Worm (Caenorhabditis elegans) whole organism, early embryonic: ENCODE results near the gene kreg-1.

Experiments used
- B0310.2 ChIP-seq: sonication (generic microtip); optimal IDR thresholded peaks from 2 replicates; lab custom pipeline; 2016; ENCODE audit warnings: mild to moderate bottlenecking, missing genetic modification characterization, missing compliant biosample characterization
- F13C5.2 ChIP-seq: sonication (generic microtip); optimal IDR thresholded peaks from 2 replicates; lab custom pipeline; 2017; ENCODE audit warnings: mild to moderate bottlenecking, missing genetic modification characterization, inconsistent platforms, missing compliant biosample characterization
- aly-1 ChIP-seq: sonication (generic microtip); optimal IDR thresholded peaks from 2 replicates; lab custom pipeline; 2016; ENCODE audit warnings: missing genetic modification characterization, missing compliant biosample characterization
- ama-1 ChIP-seq: fragments of 150-350 bp; optimal IDR thresholded peaks from 2 replicates; lab custom pipeline; 2014
- ceh-13 ChIP-seq: fragments of 200-800 bp; sonication (Bioruptor generic); optimal IDR thresholded peaks from 2 replicates; lab custom pipeline; 2018; ENCODE audit warnings: mild to moderate bottlenecking, missing genetic modification characterization, missing compliant biosample characterization
- ceh-36 ChIP-seq: sonication (generic microtip); optimal IDR thresholded peaks from 2 replicates; lab custom pipeline; 2016; ENCODE audit warnings: missing genetic modification characterization, inconsistent platforms, missing compliant biosample characterization
- ets-7 ChIP-seq: sonication (generic microtip); optimal IDR thresholded peaks from 2 replicates; lab custom pipeline; 2016; ENCODE audit warnings: missing genotype, missing genetic modification characterization, missing compliant biosample characterization
- flt-1 ChIP-seq: fragments of 200-800 bp; sonication (Bioruptor generic); IDR thresholded peaks from 2 replicates; pipeline ENCODE4 v1.3.6; 2022; ENCODE audit warnings: missing genetic modification characterization, missing compliant biosample characterization
- hmbx-1 ChIP-seq: sonication (generic microtip); optimal IDR thresholded peaks from 2 replicates; lab custom pipeline; 2016; ENCODE audit warnings: mild to moderate bottlenecking, missing genetic modification characterization, missing compliant biosample characterization
- hmg-4 ChIP-seq: fragments of 200-800 bp; sonication (Bioruptor generic); optimal IDR thresholded peaks from 2 replicates; lab custom pipeline; 2018; ENCODE audit warnings: mild to moderate bottlenecking, missing genetic modification characterization, missing compliant biosample characterization
- hnd-1 ChIP-seq: sonication (generic microtip); optimal IDR thresholded peaks from 2 replicates; lab custom pipeline; 2016; ENCODE audit warnings: missing genetic modification characterization, missing compliant biosample characterization
- pes-1 ChIP-seq: fragments of 200-800 bp; sonication (Bioruptor generic); IDR thresholded peaks from 2 replicates; pipeline ENCODE4 v1.3.6; 2022; ENCODE audit warnings: missing genetic modification reagents, missing genetic modification characterization, missing compliant biosample characterization
- scrt-1 ChIP-seq: fragments of 200-800 bp; sonication (Bioruptor generic); IDR thresholded peaks from 2 replicates; pipeline ENCODE4 v1.3.6; 2022; ENCODE audit warnings: missing genetic modification characterization, missing compliant biosample characterization
- sea-1 ChIP-seq: fragments of 200-800 bp; sonication (Bioruptor generic); conservative IDR thresholded peaks from 2 replicates; pipeline ENCODE4 v1.3.6; 2022; ENCODE audit warnings: missing genetic modification characterization, missing compliant biosample characterization
- tbx-11 ChIP-seq: fragments of 200-800 bp; sonication (Bioruptor generic); IDR thresholded peaks from 2 replicates; pipeline ENCODE4 v1.3.6; 2022; ENCODE audit warnings: missing genetic modification characterization, missing compliant biosample characterization
- tbx-37 ChIP-seq: fragments of 200-800 bp; sonication (Bioruptor generic); conservative IDR thresholded peaks from 2 replicates; pipeline ENCODE4 v1.3.6; 2022; ENCODE audit warnings: missing genetic modification reagents, missing genetic modification characterization, missing compliant biosample characterization
- tra-4 ChIP-seq: sonication (generic microtip); optimal IDR thresholded peaks from 2 replicates; lab custom pipeline; 2017; ENCODE audit warnings: missing genetic modification characterization, missing compliant biosample characterization

The kreg-1 gene

DNA sequence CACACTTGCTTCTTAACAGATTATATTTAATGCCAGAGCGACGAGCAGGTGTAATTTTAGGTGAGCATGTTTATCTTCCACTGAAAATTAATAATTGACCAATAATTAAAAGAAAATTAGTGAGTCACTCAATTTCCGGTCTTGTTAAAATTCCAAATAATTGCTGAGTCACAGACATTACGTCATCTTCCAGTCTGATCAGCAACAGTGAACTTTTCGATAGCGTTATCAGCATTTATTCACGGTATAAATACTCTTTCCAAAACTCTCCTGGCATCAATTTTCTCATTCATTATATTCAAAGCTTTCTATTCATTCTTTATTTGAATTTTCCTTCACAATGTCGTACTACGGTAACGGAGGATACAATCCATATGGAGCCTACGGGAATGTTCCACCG lies at the start of gene kreg-1:
kreg-1 (plus strand) TSS at position 341 of the 400 bp plus-strand sequence.
- no peak for TF ChIP-seq ceh-13 (GFP tag; lab: Kevin White, UChicago)
- TF ChIP-seq pes-1 (GFP tag; lab: Robert Waterston, UW): no peak
- no peak for TF ChIP-seq B0310.2 (tag; lab: Kevin White, UChicago)
- no peak for TF ChIP-seq ceh-36 (tag; lab: Kevin White, UChicago)
- TF ChIP-seq flt-1: no peak
- TF ChIP-seq scrt-1: no peak
- no peak for TF ChIP-seq tbx-11 (GFP tag; lab: Robert Waterston, UW)
- TF ChIP-seq tbx-37 (GFP tag; lab: Robert Waterston, UW): no peak
- TF ChIP-seq aly-1 (tag; lab: Kevin White, UChicago): no peak
- TF ChIP-seq F13C5.2: no peak
- TF ChIP-seq sea-1: no peak

DNA sequence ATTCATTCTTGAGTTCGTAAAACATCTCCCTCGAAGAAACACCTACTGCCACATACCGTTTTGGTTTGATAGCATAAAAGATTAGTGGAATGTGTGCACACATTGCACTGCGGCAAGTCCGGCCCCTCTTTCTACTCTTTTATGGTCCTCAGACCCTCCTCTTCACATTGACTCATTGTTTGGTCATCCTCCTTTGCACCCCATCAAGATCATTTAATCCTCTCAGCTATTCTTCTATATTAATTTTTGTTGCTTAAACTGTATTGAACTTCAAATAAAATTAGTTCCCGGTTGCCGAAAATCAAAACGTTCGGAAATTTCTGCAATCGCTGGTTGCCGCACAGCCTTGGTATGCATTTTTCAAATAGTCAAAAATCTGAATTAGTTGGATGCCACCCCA lies 49.2 kb upstream of the kreg-1 start, which contains the start of gene rig-1:
rig-1 (plus strand) TSS at position 301 of the 400 bp plus-strand sequence.
- TF ChIP-seq tra-4 (tag; lab: Kevin White, UChicago) (no peak), hmg-4 (GFP tag; lab: Kevin White, UChicago) (no peak), ets-7 (tag; lab: Kevin White, UChicago) (no peak), B0310.2 (tag; lab: Kevin White, UChicago) (no peak), sea-1 (no peak)

- TF ChIP-seq F13C5.2 (no peak), ets-7 (tag; lab: Kevin White, UChicago) (no peak), pes-1 (GFP tag; lab: Robert Waterston, UW) (no peak), hmbx-1 (tag; lab: Kevin White, UChicago) (no peak), B0310.2 (tag; lab: Kevin White, UChicago) (no peak), sea-1 (no peak), aly-1 (tag; lab: Kevin White, UChicago) (no peak), tbx-37 (GFP tag; lab: Robert Waterston, UW) (no peak), hnd-1 (tag; lab: Kevin White, UChicago) (no peak), scrt-1 (no peak)
Observed at ce11 chrX:8660909-8661308, 48.7 kb upstream of the kreg-1 start.

ce11 chrX:8662452-8662851 lies 47.1 kb upstream of the kreg-1 start:
- TF ChIP-seq tra-4 (tag; lab: Kevin White, UChicago): no peak

DNA sequence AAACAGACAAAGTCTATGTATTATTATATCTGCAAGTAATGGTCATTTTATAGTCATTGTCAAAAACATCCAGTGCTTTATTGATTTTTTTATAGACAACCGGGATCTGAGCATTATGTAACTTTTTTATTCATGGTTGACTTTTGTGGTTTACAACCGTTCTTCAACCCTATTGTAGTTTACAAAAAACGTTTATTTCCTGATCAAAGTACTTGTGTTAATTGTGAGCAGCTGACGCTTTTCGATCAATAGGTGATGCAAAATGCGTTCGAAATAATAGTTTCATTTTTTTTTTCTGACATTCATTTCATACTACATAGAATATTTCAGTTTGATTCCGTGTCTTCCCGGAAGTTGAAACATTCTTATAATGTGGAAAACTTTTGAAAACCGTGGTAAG lies 36.8 kb upstream of the kreg-1 start, which contains the start of the genes K09E2.2 and K09E2.3:
K09E2.2 (plus strand) TSS at position 301 of the 400 bp plus-strand sequence.
K09E2.3 (plus strand) TSS at position 325 of the 400 bp plus-strand sequence.
- TF ChIP-seq pes-1 (GFP tag; lab: Robert Waterston, UW): no peak
- TF ChIP-seq ets-7 (tag; lab: Kevin White, UChicago): no peak
- TF ChIP-seq sea-1: no peak
- TF ChIP-seq tbx-11 (GFP tag; lab: Robert Waterston, UW): no peak
- no peak for TF ChIP-seq hmg-4 (GFP tag; lab: Kevin White, UChicago)
- no peak for TF ChIP-seq ama-1 (lab: Kevin White, UChicago)
- TF ChIP-seq hnd-1 (tag; lab: Kevin White, UChicago): no peak
- TF ChIP-seq ceh-13 (GFP tag; lab: Kevin White, UChicago): no peak
- no peak for TF ChIP-seq tra-4 (tag; lab: Kevin White, UChicago)
- TF ChIP-seq B0310.2 (tag; lab: Kevin White, UChicago): no peak
- no peak for TF ChIP-seq hmbx-1 (tag; lab: Kevin White, UChicago)
- no peak for TF ChIP-seq scrt-1
- TF ChIP-seq F13C5.2: no peak
- no peak for TF ChIP-seq ceh-36 (tag; lab: Kevin White, UChicago)
- no peak for TF ChIP-seq tbx-37 (GFP tag; lab: Robert Waterston, UW)
- TF ChIP-seq flt-1: no peak
- TF ChIP-seq aly-1 (tag; lab: Kevin White, UChicago): no peak

- TF ChIP-seq tbx-11 (GFP tag; lab: Robert Waterston, UW) (no peak), tbx-37 (GFP tag; lab: Robert Waterston, UW) (no peak), ama-1 (lab: Kevin White, UChicago) (no peak), scrt-1 (no peak)
Observed at ce11 chrX:8674514-8674913, 35.0 kb upstream of the kreg-1 start.

ce11 chrX:8675151-8675550 lies 34.4 kb upstream of the kreg-1 start:
- TF ChIP-seq aly-1 (tag; lab: Kevin White, UChicago): no peak
- no peak for TF ChIP-seq hnd-1 (tag; lab: Kevin White, UChicago)
- no peak for TF ChIP-seq scrt-1
- no peak for TF ChIP-seq ceh-36 (tag; lab: Kevin White, UChicago)

DNA sequence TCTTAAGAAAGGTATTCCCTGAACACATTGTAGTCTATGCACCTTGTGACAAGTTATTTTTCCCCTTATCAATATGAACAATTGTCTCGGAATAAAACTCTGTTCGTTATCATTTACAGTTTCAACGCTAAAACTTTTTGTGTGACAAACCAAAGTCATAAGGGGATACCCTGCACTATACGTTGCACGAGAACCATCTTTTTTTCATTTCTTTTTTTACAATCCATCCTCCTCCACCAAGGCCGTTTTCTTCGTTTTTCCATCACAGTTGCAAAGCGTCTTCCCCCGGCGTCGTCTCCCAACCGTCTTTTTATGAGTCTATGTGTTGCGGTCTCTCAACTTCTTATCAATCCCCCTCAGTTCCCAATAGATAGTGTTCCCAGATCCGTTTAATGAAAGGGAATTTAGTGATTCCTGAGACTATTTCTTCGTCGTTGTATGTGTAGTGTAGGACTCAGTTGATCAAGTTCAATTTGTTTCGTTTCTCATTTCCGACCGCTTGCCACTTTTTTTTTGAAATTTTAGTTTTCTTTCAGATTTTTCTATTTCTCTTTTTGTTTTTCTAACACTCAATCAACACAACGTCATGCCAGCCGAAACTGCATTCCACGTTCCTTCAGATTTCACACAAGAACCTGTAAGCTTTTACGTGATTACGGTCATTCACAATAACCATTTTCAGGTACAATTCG lies 33.3 kb upstream of the kreg-1 start:
- TF ChIP-seq tbx-11 (GFP tag; lab: Robert Waterston, UW) (no peak), sea-1 (no peak), scrt-1 (no peak), aly-1 (tag; lab: Kevin White, UChicago) (no peak), hmbx-1 (tag; lab: Kevin White, UChicago) (no peak), B0310.2 (tag; lab: Kevin White, UChicago) (no peak), tbx-37 (GFP tag; lab: Robert Waterston, UW) (no peak), hnd-1 (tag; lab: Kevin White, UChicago) (no peak), tra-4 (tag; lab: Kevin White, UChicago) (no peak), ama-1 (lab: Kevin White, UChicago) (no peak), ceh-13 (GFP tag; lab: Kevin White, UChicago) (no peak), ceh-36 (tag; lab: Kevin White, UChicago) (no peak), ets-7 (tag; lab: Kevin White, UChicago) (no peak), F13C5.2 (no peak), pes-1 (GFP tag; lab: Robert Waterston, UW) (no peak), flt-1 (no peak), hmg-4 (GFP tag; lab: Kevin White, UChicago) (no peak)
